Worm (Caenorhabditis elegans): ENCODE measurements around the gene T11F8.5.

- TF ChIP-seq snpc-4 (tag; optimal IDR thresholded peaks at IDR 0.05) (no peak), ztf-4 (tag; optimal IDR thresholded peaks at IDR 0.05) (no peak), nhr-237 (tag; optimal IDR thresholded peaks at IDR 0.05) (no peak), ceh-9 (tag; optimal IDR thresholded peaks at IDR 0.05) (no peak), ceh-28 (tag; optimal IDR thresholded peaks at IDR 0.05) (no peak), aly-2 (tag; optimal IDR thresholded peaks at IDR 0.05) (no peak), unc-62 (GFP tag; optimal IDR thresholded peaks at IDR 0.05) (no peak), pqm-1 (tag; optimal IDR thresholded peaks at IDR 0.05) (no peak), mdl-1 (tag; optimal IDR thresholded peaks at IDR 0.05) (no peak), fos-1 (tag; optimal IDR thresholded peaks at IDR 0.05) (no peak), nhr-76 (tag; optimal IDR thresholded peaks at IDR 0.05) (no peak), nhr-28 (tag; optimal IDR thresholded peaks at IDR 0.05) (no peak), nhr-25 (tag; optimal IDR thresholded peaks at IDR 0.05) (no peak), fkh-10 (GFP tag; optimal IDR thresholded peaks at IDR 0.05) (no peak)
Observed at ce11 chrIV:5506642-5507041, 23.8 kb downstream of the T11F8.5 start.

All from whole organism, L3 larva.